Worm (Caenorhabditis elegans): ENCODE measurements around the gene nlp-69.

nlp-69 gene

DNA sequence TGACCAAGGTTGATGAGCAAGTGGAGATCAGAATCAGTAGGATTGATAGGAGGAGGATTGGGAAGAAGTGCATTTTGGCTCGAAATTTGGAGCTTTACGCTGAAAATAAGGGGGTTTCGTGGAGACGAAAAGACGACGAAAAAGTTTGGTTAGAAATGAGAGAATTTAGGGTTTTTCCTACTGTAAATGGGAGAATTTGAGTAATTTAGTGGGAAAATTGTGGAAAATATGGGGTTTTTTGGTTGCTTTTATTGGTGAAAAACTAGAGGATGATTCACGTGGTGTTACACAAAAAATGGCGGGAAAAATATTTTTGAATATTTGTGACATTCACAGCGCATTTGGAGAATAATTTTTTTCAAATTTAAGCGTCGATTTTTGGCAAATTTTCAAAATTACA lies at the start of gene nlp-69:
nlp-69 (minus strand) TSS at position 101 of the 400 bp plus-strand sequence.
- TF ChIP-seq W03F9.2 (tag; optimal IDR thresholded peaks at IDR 0.05) (no peak), him-1 (tag; optimal IDR thresholded peaks at IDR 0.05) (no peak), dao-5 (tag; optimal IDR thresholded peaks at IDR 0.05) (no peak)

DNA sequence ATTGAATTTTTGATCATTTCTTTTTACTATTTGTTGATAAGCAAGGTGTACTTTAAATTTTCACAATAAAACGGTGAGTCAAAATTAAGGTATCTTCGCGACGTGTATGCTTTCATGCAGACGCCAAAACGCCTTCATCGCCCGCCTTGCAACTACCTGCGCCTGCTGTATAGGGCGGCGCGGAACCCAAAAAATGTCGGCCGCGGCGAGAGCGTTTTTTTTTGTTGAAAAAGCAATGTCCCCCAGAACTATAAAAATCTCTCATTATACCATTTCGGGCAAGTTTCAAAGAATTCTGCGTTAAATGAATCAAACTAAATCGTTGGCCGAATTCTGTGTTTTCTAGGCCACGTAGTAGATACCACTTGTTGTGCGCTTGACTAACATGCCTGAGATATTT lies 48.9 kb upstream of the nlp-69 start:
- TF ChIP-seq W03F9.2 (tag; optimal IDR thresholded peaks at IDR 0.05) (no peak), dao-5 (tag; optimal IDR thresholded peaks at IDR 0.05) (no peak), him-1 (tag; optimal IDR thresholded peaks at IDR 0.05) (no peak)

DNA sequence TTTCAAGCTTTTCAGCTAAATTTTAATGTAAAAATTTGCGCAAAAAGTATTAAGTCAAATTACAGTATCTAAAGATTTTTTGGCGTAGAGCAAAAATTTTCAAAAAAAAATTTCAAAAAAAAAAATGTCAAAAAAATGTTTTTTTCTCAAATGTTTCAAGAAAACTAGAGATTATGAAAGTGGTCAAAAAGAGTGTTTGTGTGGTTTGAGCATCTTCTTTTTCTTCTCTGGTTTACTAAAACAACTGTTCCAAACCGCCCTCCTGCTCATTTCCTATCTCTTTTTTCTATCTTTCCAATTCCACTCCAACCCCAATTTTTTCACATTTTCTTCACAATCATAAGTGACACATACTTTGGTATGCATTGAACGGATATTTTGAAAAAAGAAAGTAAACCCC lies 47.5 kb upstream of the nlp-69 start, which contains the start of gene Y113G7A.12:
Y113G7A.12 (plus strand) TSS at position 301 of the 400 bp plus-strand sequence.
- TF ChIP-seq him-1 (tag; optimal IDR thresholded peaks at IDR 0.05) (no peak), dao-5 (tag; optimal IDR thresholded peaks at IDR 0.05) (no peak), W03F9.2 (tag; optimal IDR thresholded peaks at IDR 0.05) (no peak)

DNA sequence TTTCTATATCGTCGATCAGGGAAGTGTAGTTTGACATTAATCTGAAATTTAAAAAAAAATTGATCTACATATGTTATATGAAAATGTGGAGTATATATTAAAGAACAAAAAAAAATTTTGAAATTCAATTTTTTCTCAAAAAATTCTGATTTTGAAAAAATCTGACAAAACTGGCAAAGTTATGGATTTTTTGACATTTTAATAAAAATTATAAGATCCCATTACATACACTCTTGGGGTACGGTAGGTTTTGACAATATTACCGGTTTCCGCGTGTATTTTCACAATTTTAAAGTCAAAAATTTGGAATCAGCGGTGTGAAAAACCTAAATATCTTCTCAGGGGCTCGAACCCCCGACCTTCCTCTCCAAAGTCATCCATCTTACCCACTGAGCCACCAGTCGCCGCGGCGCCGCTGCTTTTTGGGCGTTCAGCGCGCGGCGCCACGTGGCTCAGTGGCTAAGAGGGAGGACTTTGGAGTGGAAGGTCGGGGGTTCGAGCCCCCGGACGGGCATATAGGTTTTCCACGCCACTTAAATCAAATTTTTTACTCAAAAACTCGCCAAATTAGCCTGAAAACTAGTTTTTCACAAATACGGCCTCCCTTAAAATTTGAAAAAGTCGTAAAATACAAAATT lies 43.7 kb upstream of the nlp-69 start, which contains the start of gene Y113G7A.14:
Y113G7A.14 (minus strand) TSS at position 51 of the 638 bp plus-strand sequence.
- TF ChIP-seq W03F9.2 (tag; optimal IDR thresholded peaks at IDR 0.05) = no peak
- TF ChIP-seq dao-5 (tag; optimal IDR thresholded peaks at IDR 0.05) = no peak
- no peak for TF ChIP-seq him-1 (tag; optimal IDR thresholded peaks at IDR 0.05)

ce11 chrV:20135247-20135646 lies 40.4 kb upstream of the nlp-69 start, which contains the start of gene Y113G7A.22:
TSS of gene Y113G7A.22 (minus strand) at chrV:20135347.
- TF ChIP-seq him-1 (tag; optimal IDR thresholded peaks at IDR 0.05) = no peak
- no peak for TF ChIP-seq W03F9.2 (tag; optimal IDR thresholded peaks at IDR 0.05)
- no peak for TF ChIP-seq dao-5 (tag; optimal IDR thresholded peaks at IDR 0.05)

ce11 chrV:20134797-20135196 lies 40.0 kb upstream of the nlp-69 start:
- no peak for TF ChIP-seq dao-5 (tag; optimal IDR thresholded peaks at IDR 0.05)
- no peak for TF ChIP-seq W03F9.2 (tag; optimal IDR thresholded peaks at IDR 0.05)
- no peak for TF ChIP-seq him-1 (tag; optimal IDR thresholded peaks at IDR 0.05)

ce11 chrV:20133163-20133562 lies 38.4 kb upstream of the nlp-69 start, which contains the start of gene ssu-1:
TSS of gene ssu-1 (minus strand) at chrV:20133263.
- no peak for TF ChIP-seq him-1 (tag; optimal IDR thresholded peaks at IDR 0.05)
- no peak for TF ChIP-seq dao-5 (tag; optimal IDR thresholded peaks at IDR 0.05)
- no peak for TF ChIP-seq W03F9.2 (tag; optimal IDR thresholded peaks at IDR 0.05)

- no peak for TF ChIP-seq dao-5 (tag; optimal IDR thresholded peaks at IDR 0.05)
- no peak for TF ChIP-seq him-1 (tag; optimal IDR thresholded peaks at IDR 0.05)
- no peak for TF ChIP-seq W03F9.2 (tag; optimal IDR thresholded peaks at IDR 0.05)
These were observed 32.7 kb upstream of the nlp-69 start for ce11 chrV:20127543-20127942.

DNA sequence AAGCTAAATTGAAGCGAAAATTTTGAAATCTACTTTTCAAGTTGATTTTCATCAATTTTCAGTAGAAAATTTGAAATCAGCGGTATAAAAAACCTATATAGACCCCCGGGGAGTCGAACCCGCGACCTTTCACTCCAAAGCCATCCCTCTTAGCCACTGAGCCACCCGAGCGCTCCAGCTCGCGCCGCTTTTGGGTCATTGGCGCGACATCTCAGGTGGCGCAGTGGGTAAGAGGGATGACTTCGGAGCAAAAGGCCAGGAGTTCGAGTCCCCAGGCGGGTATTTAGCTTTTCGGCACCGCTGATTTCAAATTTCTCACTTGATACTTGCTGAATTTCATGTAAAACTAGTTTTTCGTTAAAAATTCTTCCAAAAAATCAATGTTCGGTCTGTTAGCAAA lies 31.8 kb upstream of the nlp-69 start:
- TF ChIP-seq W03F9.2 (tag; optimal IDR thresholded peaks at IDR 0.05) (no peak), him-1 (tag; optimal IDR thresholded peaks at IDR 0.05) (no peak), dao-5 (tag; optimal IDR thresholded peaks at IDR 0.05) (no peak)

DNA sequence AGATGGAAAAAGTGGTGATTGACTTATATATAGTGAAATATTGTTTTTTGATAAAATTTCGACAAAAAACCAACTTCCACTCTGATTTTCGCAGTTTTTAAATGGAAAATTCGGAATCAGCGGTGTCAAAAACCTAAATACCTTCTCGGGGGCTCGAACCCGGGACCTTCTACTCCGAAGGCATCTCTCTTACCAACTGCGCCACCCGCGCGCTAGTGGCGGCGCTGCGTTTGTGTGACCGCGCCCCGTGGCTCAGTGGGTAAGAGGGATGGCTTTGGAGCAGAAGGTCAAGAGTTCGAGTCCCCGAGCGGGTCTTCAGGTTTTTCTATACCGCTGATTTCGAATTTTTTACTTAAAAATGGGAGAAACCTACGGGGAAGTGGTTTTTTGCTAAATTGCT lies 30.3 kb upstream of the nlp-69 start:
- no peak for TF ChIP-seq dao-5 (tag; optimal IDR thresholded peaks at IDR 0.05)

DNA sequence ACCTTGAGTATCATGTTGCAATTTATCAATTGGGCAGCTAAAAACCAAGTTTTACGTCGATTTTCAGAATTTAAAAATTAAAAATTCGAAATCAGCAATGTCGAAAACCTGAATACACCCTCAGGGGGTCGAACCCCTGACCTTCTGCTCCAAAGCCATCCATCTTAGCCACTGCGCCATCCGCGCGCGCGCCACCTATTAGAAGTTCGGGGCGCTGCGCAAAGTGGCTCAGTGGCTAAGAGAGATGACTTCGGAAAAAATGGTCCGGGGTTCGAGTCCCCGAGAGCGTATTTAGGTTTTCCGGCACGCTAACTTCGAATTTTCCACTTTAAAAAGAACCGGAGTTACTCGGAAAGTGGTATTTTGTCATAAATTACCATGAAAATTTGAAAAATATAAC lies 29.6 kb upstream of the nlp-69 start:
- TF ChIP-seq dao-5 (tag; optimal IDR thresholded peaks at IDR 0.05) (no peak), him-1 (tag; optimal IDR thresholded peaks at IDR 0.05) (no peak), W03F9.2 (tag; optimal IDR thresholded peaks at IDR 0.05) (no peak)

DNA sequence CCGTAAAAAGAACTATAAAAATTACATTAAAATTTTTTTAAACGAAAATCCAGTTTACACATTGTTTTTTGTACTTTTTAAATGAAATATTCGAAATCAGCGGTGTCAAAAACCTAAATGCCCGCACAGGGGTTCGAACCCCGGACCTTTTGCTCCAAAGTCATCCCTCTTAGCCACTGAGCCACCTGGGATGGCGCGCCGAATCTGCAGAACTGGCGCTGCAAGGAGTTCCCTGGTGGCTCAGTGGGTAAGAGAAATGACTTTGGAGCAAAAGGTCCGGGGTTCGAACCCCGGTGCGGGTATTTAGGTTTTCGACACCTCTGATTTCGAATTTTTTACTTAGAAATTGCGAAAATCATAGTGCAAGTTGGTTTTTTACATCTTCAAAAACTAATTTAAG lies 28.8 kb upstream of the nlp-69 start:
- TF ChIP-seq him-1 (tag; optimal IDR thresholded peaks at IDR 0.05) = no peak
- no peak for TF ChIP-seq W03F9.2 (tag; optimal IDR thresholded peaks at IDR 0.05)
- no peak for TF ChIP-seq dao-5 (tag; optimal IDR thresholded peaks at IDR 0.05)

DNA sequence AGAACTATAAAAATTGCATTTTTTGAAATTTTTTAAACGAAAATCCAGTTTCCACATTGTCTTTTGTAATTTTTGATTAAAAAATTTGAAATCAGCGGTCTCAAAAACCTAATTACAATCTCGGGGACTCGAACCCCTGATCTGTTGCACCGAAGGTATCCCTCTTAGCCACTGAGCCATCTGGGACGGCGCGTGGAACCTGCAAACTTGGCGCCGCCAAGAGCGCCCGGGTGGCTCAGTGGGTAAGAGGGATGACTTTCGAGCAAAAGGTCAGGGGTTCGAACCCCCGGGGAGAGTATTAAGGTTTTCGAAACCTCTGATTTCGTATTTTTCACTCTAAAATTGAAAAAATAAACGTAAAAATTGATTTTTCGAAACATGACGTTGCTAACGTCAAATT lies 28.2 kb upstream of the nlp-69 start:
- TF ChIP-seq him-1 (tag; optimal IDR thresholded peaks at IDR 0.05) (no peak), dao-5 (tag; optimal IDR thresholded peaks at IDR 0.05) (no peak), W03F9.2 (tag; optimal IDR thresholded peaks at IDR 0.05) (no peak)

DNA sequence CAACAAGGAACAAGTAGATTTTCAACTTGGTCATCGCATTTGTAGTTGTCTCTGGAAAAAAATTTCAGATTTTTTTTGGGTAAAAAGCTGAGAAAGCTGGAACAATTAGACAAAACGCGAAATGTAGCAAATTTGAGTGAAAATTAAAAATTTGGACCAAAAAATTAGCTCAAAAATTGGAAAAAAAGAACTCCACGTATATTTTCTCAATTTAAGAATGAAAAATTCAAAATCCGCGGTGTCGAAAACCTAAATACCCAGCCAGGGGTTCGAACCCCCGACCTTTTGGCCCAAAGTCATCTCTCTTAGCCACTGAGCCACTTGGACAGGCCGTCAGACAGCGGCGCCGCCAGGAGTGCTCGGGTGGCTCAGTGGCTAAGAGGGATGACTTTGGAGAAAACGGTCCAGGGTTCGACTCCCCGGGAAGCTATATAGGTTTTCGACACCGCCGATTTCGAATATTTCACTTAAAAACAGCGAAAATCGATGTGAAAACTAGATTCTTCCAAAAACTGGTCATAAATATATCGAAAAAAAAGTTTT lies 25.9 kb upstream of the nlp-69 start, which contains the start of gene ncx-1:
ncx-1 (minus strand) TSS at position 51 of the 543 bp plus-strand sequence.
- TF ChIP-seq him-1 (tag; optimal IDR thresholded peaks at IDR 0.05) = no peak
- TF ChIP-seq dao-5 (tag; optimal IDR thresholded peaks at IDR 0.05) = no peak
- no peak for TF ChIP-seq W03F9.2 (tag; optimal IDR thresholded peaks at IDR 0.05)

DNA sequence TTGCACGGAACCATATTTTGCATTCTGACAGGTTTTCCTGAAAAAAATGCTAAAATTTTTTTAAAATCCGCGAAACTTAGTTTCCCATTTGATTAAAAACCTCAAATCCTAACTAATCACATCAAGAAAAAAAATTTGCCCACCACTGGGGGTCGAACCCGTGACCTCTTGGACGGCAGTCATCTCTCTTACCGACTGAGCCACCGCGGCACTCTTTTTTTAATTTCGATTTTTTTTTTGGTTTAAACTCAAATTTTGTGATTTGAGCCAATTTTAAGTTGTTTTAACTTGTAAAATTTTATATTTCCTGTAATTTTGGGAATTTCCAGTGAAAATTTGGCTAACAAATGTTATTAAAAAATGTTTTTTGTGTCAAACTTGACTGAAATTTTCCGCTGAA lies 25.0 kb upstream of the nlp-69 start:
- TF ChIP-seq dao-5 (tag; optimal IDR thresholded peaks at IDR 0.05) (no peak), him-1 (tag; optimal IDR thresholded peaks at IDR 0.05) (no peak), W03F9.2 (tag; optimal IDR thresholded peaks at IDR 0.05) (no peak)

Data from whole organism, L4/young adult.